Fruit fly (Drosophila melanogaster) whole organism, embryonic: Measurements from ENCODE around the gene CG33331.

Experiments used
- ATbp ChIP-seq: fragments of 200-800 bp; sonication (Bioruptor generic); optimal IDR thresholded peaks from 2 replicates; lab custom pipeline; 2017; ENCODE audit warnings: missing biosample characterization, mild to moderate bottlenecking, missing genetic modification characterization, missing genetic modification reagents
- Ada2b ChIP-seq: fragments of 200-800 bp; sonication (Bioruptor generic); IDR thresholded peaks from 2 replicates; pipeline ENCODE4 v1.3.6; 2022; ENCODE audit warnings: missing biosample characterization, missing genetic modification characterization
- Atf6 ChIP-seq: fragments of 200-800 bp; sonication (Bioruptor generic); IDR thresholded peaks from 2 replicates; pipeline ENCODE4 v1.3.6; 2022; ENCODE audit warnings: missing biosample characterization, missing genetic modification characterization
- Bdp1 ChIP-seq: fragments of 200-800 bp; sonication (Bioruptor generic); optimal IDR thresholded peaks from 3 replicates; lab custom pipeline; 2016; ENCODE audit warnings: missing biosample characterization, missing genetic modification characterization
- CG12942 ChIP-seq: fragments of 200-800 bp; sonication (Bioruptor generic); optimal IDR thresholded peaks from 3 replicates; lab custom pipeline; 2016; ENCODE audit warnings: missing biosample characterization, missing genetic modification characterization
- CG1603 ChIP-seq: fragments of 200-800 bp; sonication (Bioruptor generic); optimal IDR thresholded peaks from 2 replicates; lab custom pipeline; 2019; ENCODE audit warnings: missing biosample characterization, mild to moderate bottlenecking, missing genetic modification characterization, moderate library complexity
- CG17912 ChIP-seq: fragments of 200-800 bp; sonication (Bioruptor generic); optimal IDR thresholded peaks from 2 replicates; lab custom pipeline; 2018; ENCODE audit warnings: missing biosample characterization, mild to moderate bottlenecking, missing genetic modification characterization
- CG33213 ChIP-seq: fragments of 200-800 bp; sonication (Bioruptor generic); optimal IDR thresholded peaks from 3 replicates; lab custom pipeline; 2016; ENCODE audit warnings: missing biosample characterization, missing genetic modification characterization
- CG7556 ChIP-seq: fragments of 200-800 bp; sonication (Bioruptor generic); optimal IDR thresholded peaks from 2 replicates; lab custom pipeline; 2017; ENCODE audit warnings: missing biosample characterization, mild to moderate bottlenecking, missing genetic modification characterization
- CG7963 ChIP-seq: fragments of 200-800 bp; sonication (Bioruptor generic); IDR thresholded peaks from 3 replicates; pipeline ENCODE4 v1.3.6; 2022; ENCODE audit warnings: missing biosample characterization, missing genetic modification characterization; ENCODE audit not compliant: partially characterized antibody
- CG8765 ChIP-seq: fragments of 200-800 bp; sonication (Bioruptor generic); IDR thresholded peaks from 2 replicates; pipeline ENCODE4 v1.3.6; 2022; ENCODE audit warnings: missing biosample characterization, missing genetic modification characterization
- Dad ChIP-seq: fragments of 200-800 bp; sonication (Bioruptor generic); optimal IDR thresholded peaks from 3 replicates; lab custom pipeline; 2016; ENCODE audit warnings: missing biosample characterization, missing genetic modification characterization
- Dbx ChIP-seq: fragments of 200-800 bp; sonication (Bioruptor generic); IDR thresholded peaks from 3 replicates; pipeline ENCODE4 v1.3.6; 2022; ENCODE audit warnings: missing biosample characterization, missing genetic modification characterization
- Dip2 ChIP-seq: fragments of 200-800 bp; sonication (Bioruptor generic); IDR thresholded peaks from 2 replicates; pipeline ENCODE4 v1.3.6; 2022; ENCODE audit warnings: missing biosample characterization, missing genetic modification characterization
- Ets65A ChIP-seq: fragments of 200-800 bp; sonication (Bioruptor generic); peaks from one replicate; lab custom pipeline; 2016; ENCODE audit warnings: missing biosample characterization, missing genetic modification characterization
- Gsc ChIP-seq: fragments of 200-800 bp; sonication (Bioruptor generic); IDR thresholded peaks from 2 replicates; pipeline ENCODE4 v1.3.6; 2022; ENCODE audit warnings: missing biosample characterization, missing genetic modification characterization
- HLHmδ ChIP-seq: fragments of 200-800 bp; sonication (Bioruptor generic); optimal IDR thresholded peaks from 2 replicates; lab custom pipeline; 2018; ENCODE audit warnings: missing biosample characterization, mild to moderate bottlenecking, missing genetic modification characterization, moderate library complexity
- Hand ChIP-seq: fragments of 200-800 bp; sonication (Bioruptor generic); optimal IDR thresholded peaks from 2 replicates; lab custom pipeline; 2017; ENCODE audit warnings: mild to moderate bottlenecking, missing biosample characterization, missing genetic modification reagents, missing genetic modification characterization
- Jarid2 ChIP-seq: fragments of 200-800 bp; sonication (Bioruptor generic); optimal IDR thresholded peaks from 3 replicates; lab custom pipeline; 2017; ENCODE audit warnings: mild to moderate bottlenecking, missing biosample characterization, missing genetic modification reagents, missing genetic modification characterization
- Lim3 ChIP-seq: fragments of 200-800 bp; sonication (Bioruptor generic); IDR thresholded peaks from 2 replicates; pipeline ENCODE4 v1.3.6; 2022; ENCODE audit warnings: missing biosample characterization, missing genetic modification characterization
- Nf-YC ChIP-seq: fragments of 200-800 bp; optimal IDR thresholded peaks from 3 replicates; lab custom pipeline; 2019; ENCODE audit warnings: missing biosample characterization, mild to moderate bottlenecking, missing genetic modification characterization, moderate library complexity
- Taf1 ChIP-seq: fragments of 200-800 bp; sonication (Bioruptor generic); IDR thresholded peaks from 2 replicates; pipeline ENCODE4 v1.3.6; 2022; ENCODE audit warnings: missing biosample characterization, missing genetic modification characterization
- ara ChIP-seq: fragments of 200-800 bp; sonication (Bioruptor generic); IDR thresholded peaks from 2 replicates; pipeline ENCODE4 v1.3.6; 2022; ENCODE audit warnings: missing biosample characterization, missing genetic modification characterization
- bcd ChIP-seq: fragments of 200-800 bp; sonication (Bioruptor generic); optimal IDR thresholded peaks from 2 replicates; lab custom pipeline; 2017; ENCODE audit warnings: missing biosample characterization, mild to moderate bottlenecking, missing genetic modification characterization
- crc ChIP-seq: fragments of 200-800 bp; sonication (Bioruptor generic); optimal IDR thresholded peaks from 2 replicates; lab custom pipeline; 2016; ENCODE audit warnings: missing biosample characterization, missing genetic modification characterization
- cwo ChIP-seq: fragments of 200-800 bp; sonication (Bioruptor generic); optimal IDR thresholded peaks from 3 replicates; lab custom pipeline; 2017; ENCODE audit warnings: missing biosample characterization, missing genetic modification characterization, mild to moderate bottlenecking, moderate library complexity, missing genetic modification reagents
- dm ChIP-seq: fragments of 200-800 bp; sonication (Bioruptor generic); optimal IDR thresholded peaks from 3 replicates; lab custom pipeline; 2016; ENCODE audit warnings: missing biosample characterization, missing genetic modification characterization
- dpn ChIP-seq, 2 experiments: fragments of 200-800 bp; sonication (Bioruptor generic); optimal IDR thresholded peaks; 3 replicates each; lab custom pipeline; 2016; ENCODE audit warnings: missing biosample characterization in 2 of 2, missing genetic modification characterization in 2 of 2
- dysf ChIP-seq: fragments of 200-800 bp; sonication (Bioruptor generic); IDR thresholded peaks from 3 replicates; pipeline ENCODE4 v1.3.6; 2022; ENCODE audit warnings: missing biosample characterization, missing genetic modification characterization
- eve ChIP-seq, 2 experiments: fragments of >200 bp; optimal IDR thresholded peaks; 2 replicates each; lab custom pipeline; 2017; ENCODE audit warnings: missing biosample characterization in 2 of 2, missing genetic modification characterization in 2 of 2
- ewg ChIP-seq: fragments of 200-800 bp; sonication (Bioruptor generic); optimal IDR thresholded peaks from 3 replicates; lab custom pipeline; 2017; ENCODE audit warnings: mild to moderate bottlenecking, missing biosample characterization, missing genetic modification reagents, missing genetic modification characterization
- fd102C ChIP-seq: fragments of 200-800 bp; sonication (Bioruptor generic); optimal IDR thresholded peaks from 2 replicates; lab custom pipeline; 2018; ENCODE audit warnings: missing biosample characterization, mild to moderate bottlenecking, missing genetic modification characterization, moderate library complexity
- fd64A ChIP-seq: fragments of 200-800 bp; sonication (Bioruptor generic); optimal IDR thresholded peaks from 3 replicates; lab custom pipeline; 2018; ENCODE audit warnings: missing biosample characterization, mild to moderate bottlenecking, missing genetic modification characterization
- gce ChIP-seq: fragments of 200-800 bp; sonication (Bioruptor generic); IDR thresholded peaks from 3 replicates; pipeline ENCODE4 v1.3.6; 2022; ENCODE audit warnings: missing biosample characterization, missing genetic modification characterization
- gcm ChIP-seq: fragments of 200-800 bp; sonication (Bioruptor generic); optimal IDR thresholded peaks from 2 replicates; lab custom pipeline; 2019; ENCODE audit warnings: missing biosample characterization, mild to moderate bottlenecking, missing genetic modification characterization, moderate library complexity
- gfzf ChIP-seq: fragments of 200-800 bp; sonication (Bioruptor generic); optimal IDR thresholded peaks from 2 replicates; lab custom pipeline; 2016; ENCODE audit warnings: missing biosample characterization, mild to moderate bottlenecking, missing genetic modification characterization, moderate library complexity
- her ChIP-seq: fragments of 200-800 bp; sonication (Bioruptor generic); optimal IDR thresholded peaks from 2 replicates; lab custom pipeline; 2016; ENCODE audit warnings: missing biosample characterization, missing genetic modification characterization
- ind ChIP-seq: fragments of 200-800 bp; sonication (Bioruptor generic); optimal IDR thresholded peaks from 3 replicates; lab custom pipeline; 2016; ENCODE audit warnings: missing biosample characterization, missing genetic modification characterization
- oc ChIP-seq: fragments of 200-800 bp; sonication (Bioruptor generic); optimal IDR thresholded peaks from 2 replicates; lab custom pipeline; 2018; ENCODE audit warnings: missing biosample characterization, mild to moderate bottlenecking, missing genetic modification characterization, moderate library complexity
- repo ChIP-seq: fragments of 200-800 bp; sonication (Bioruptor generic); optimal IDR thresholded peaks from 2 replicates; lab custom pipeline; 2016; ENCODE audit warnings: missing biosample characterization, missing genetic modification characterization
- sens ChIP-seq: fragments of 200-800 bp; sonication (Bioruptor generic); peaks from one replicate; lab custom pipeline; 2016; ENCODE audit warnings: missing biosample characterization, missing genetic modification characterization
- sisA ChIP-seq: fragments of 200-800 bp; sonication (Bioruptor generic); IDR thresholded peaks from 2 replicates; pipeline ENCODE4 v1.3.6; 2022; ENCODE audit warnings: missing biosample characterization, missing genetic modification characterization
- slou ChIP-seq: fragments of 200-800 bp; sonication (Bioruptor generic); optimal IDR thresholded peaks from 3 replicates; lab custom pipeline; 2016; ENCODE audit warnings: missing biosample characterization, missing genetic modification characterization
- so ChIP-seq: fragments of 200-800 bp; sonication (Bioruptor generic); IDR thresholded peaks from 3 replicates; pipeline ENCODE4 v1.3.6; 2022; ENCODE audit warnings: missing biosample characterization, missing genetic modification characterization

CG33331 gene

DNA sequence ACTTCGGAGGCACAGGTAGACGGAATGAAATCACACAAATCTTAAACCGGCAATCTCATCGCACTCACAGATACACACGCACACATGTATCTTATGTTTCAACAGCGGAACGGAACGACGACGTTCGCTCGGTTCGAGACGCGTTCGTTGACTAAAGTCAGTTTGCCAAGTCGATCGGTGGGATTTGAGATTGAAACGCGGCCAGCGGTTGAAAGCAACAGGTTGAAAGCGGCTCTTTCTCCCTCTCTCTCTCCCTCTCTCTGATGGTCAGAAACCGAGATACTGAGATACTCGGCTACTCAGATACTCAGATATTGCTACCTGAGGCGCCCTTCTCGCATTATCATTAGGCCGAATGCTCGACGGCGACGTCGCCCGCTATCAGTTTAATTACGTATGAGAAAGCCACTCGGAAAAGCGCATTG lies 32.5 kb upstream of the CG33331 start (continued):
- TF ChIP-seq Dad, result no peak
- TF ChIP-seq gcm (GFP tag; lab: Kevin White, UChicago), result no peak
- no peak for TF ChIP-seq gfzf (GFP tag; lab: Kevin White, UChicago)
- TF ChIP-seq sisA (GFP tag; lab: Robert Waterston, UW), result no peak
- peak; percentile 12 for TF ChIP-seq CG33213 (GFP tag; lab: Kevin White, UChicago)
- peak; percentile 44 for TF ChIP-seq fd64A (GFP tag; lab: Kevin White, UChicago)
- TF ChIP-seq Nf-YC, result no peak
- TF ChIP-seq Bdp1 (GFP tag; lab: Kevin White, UChicago), result no peak
- TF ChIP-seq CG7963, result no peak
- TF ChIP-seq Dip2 (GFP tag; lab: Robert Waterston, UW), result no peak
- TF ChIP-seq fd102C (GFP tag; lab: Kevin White, UChicago), result no peak
- peak; percentile 85 for TF ChIP-seq sens (GFP tag; lab: Kevin White, UChicago)
- no peak for TF ChIP-seq Taf1 (GFP tag; lab: Robert Waterston, UW)
- TF ChIP-seq Jarid2 (GFP tag; lab: Kevin White, UChicago), result peak; percentile 96
- peak; percentile 64 for TF ChIP-seq her (GFP tag; lab: Kevin White, UChicago)
- no peak for TF ChIP-seq eve (GFP tag; optimal IDR thresholded peaks at IDR 0.05; lab: Kevin White, UChicago)
- TF ChIP-seq Lim3 (GFP tag; lab: Robert Waterston, UW), result no peak
- no peak for TF ChIP-seq crc (GFP tag; lab: Kevin White, UChicago)
- no peak for TF ChIP-seq ewg
- TF ChIP-seq Hand (GFP tag; lab: Kevin White, UChicago), result peak; percentile 55
- peak; percentile 63 for TF ChIP-seq oc (tag; lab: Kevin White, UChicago)
- peak; percentile 82; the same call in 2 of the 3 replicates for TF ChIP-seq Dbx (GFP tag; lab: Robert Waterston, UW)
- TF ChIP-seq Ets65A (GFP tag; lab: Kevin White, UChicago), result no peak
- peak; percentile 28; the same call in 1 of the 3 replicates for TF ChIP-seq dysf (GFP tag; lab: Robert Waterston, UW)
- no peak for TF ChIP-seq CG12942
- peak; percentile 39; the same call in 1 of the 2 replicates for TF ChIP-seq ara (GFP tag; lab: Robert Waterston, UW)
- TF ChIP-seq CG8765, result no peak
- TF ChIP-seq Gsc, result no peak
- TF ChIP-seq so (GFP tag; lab: Robert Waterston, UW), result peak; percentile 69
- TF ChIP-seq ind (GFP tag; lab: Kevin White, UChicago), result no peak
- peak; percentile 33 for TF ChIP-seq CG1603 (tag; lab: Kevin White, UChicago)
- TF ChIP-seq ATbp (GFP tag; lab: Kevin White, UChicago), result peak; percentile 8
- peak; percentile 19 to 36 for TF ChIP-seq dpn (GFP tag; optimal IDR thresholded peaks at IDR 0.05; lab: Kevin White, UChicago)
- TF ChIP-seq gce (GFP tag; lab: Robert Waterston, UW), result peak; percentile 66; the same call in 1 of the 3 replicates
- TF ChIP-seq bcd (GFP tag; lab: Kevin White, UChicago), result peak; percentile 36
- TF ChIP-seq CG7556, result peak; percentile 11
- TF ChIP-seq Atf6, result peak; percentile 50; the same call in 1 of the 2 replicates
- no peak for TF ChIP-seq Ada2b (GFP tag; lab: Robert Waterston, UW)
- no peak for TF ChIP-seq dm (GFP tag; lab: Kevin White, UChicago)
- peak; percentile 36 for TF ChIP-seq cwo
- no peak for TF ChIP-seq CG17912
- TF ChIP-seq slou, result no peak
- TF ChIP-seq repo, result no peak
- peak; percentile 62 for TF ChIP-seq HLHmδ
